Worm (Caenorhabditis elegans) whole organism, young adult: ENCODE results near the gene C54C6.4.

ENCODE experiments used
- D2030.7 ChIP-seq: fragments of 200-800 bp; sonication (Bioruptor generic); IDR thresholded peaks from 2 replicates; pipeline ENCODE4 v1.3.6; 2022; ENCODE audit warnings: missing genetic modification reagents, missing genetic modification characterization, missing compliant biosample characterization
- F23B12.7 ChIP-seq: sonication (generic microtip); optimal IDR thresholded peaks from 2 replicates; lab custom pipeline; 2017; ENCODE audit warnings: missing genetic modification characterization, mild to moderate bottlenecking, missing compliant biosample characterization, antibody characterized with exemption, moderate library complexity; ENCODE audit not compliant: insufficient read depth
- F33H1.4 ChIP-seq: fragments of 200-800 bp; sonication (Bioruptor generic); IDR thresholded peaks from 2 replicates; pipeline ENCODE4 v1.3.6; 2022; ENCODE audit warnings: missing genetic modification reagents, missing genetic modification characterization, missing compliant biosample characterization
- F49E8.2 ChIP-seq: sonication (generic microtip); optimal IDR thresholded peaks from 3 replicates; lab custom pipeline; 2017; ENCODE audit warnings: missing genetic modification characterization, mild to moderate bottlenecking, missing compliant biosample characterization, antibody characterized with exemption, moderate library complexity; ENCODE audit not compliant: insufficient read depth
- F57A8.1 ChIP-seq: fragments of 200-800 bp; sonication (Bioruptor generic); optimal IDR thresholded peaks from 2 replicates; lab custom pipeline; 2018; ENCODE audit warnings: mild to moderate bottlenecking, missing genetic modification characterization, moderate library complexity, missing compliant biosample characterization
- aptf-2 ChIP-seq: fragments of 200-800 bp; sonication (Bioruptor generic); conservative IDR thresholded peaks from 2 replicates; pipeline ENCODE4 v1.3.6; 2022; ENCODE audit warnings: missing genetic modification reagents, missing genetic modification characterization, missing compliant biosample characterization
- aptf-3 ChIP-seq: fragments of 200-800 bp; sonication (Bioruptor generic); IDR thresholded peaks from 2 replicates; pipeline ENCODE4 v1.3.6; 2022; ENCODE audit warnings: missing genetic modification characterization, missing compliant biosample characterization
- atf-7 ChIP-seq: sonication (generic microtip); optimal IDR thresholded peaks from 2 replicates; lab custom pipeline; 2017; ENCODE audit warnings: mild to moderate bottlenecking, missing genetic modification characterization, missing compliant biosample characterization
- attf-6 ChIP-seq: fragments of 200-800 bp; sonication (Bioruptor generic); IDR thresholded peaks from 2 replicates; pipeline ENCODE4 v1.3.6; 2022; ENCODE audit warnings: missing genetic modification reagents, missing genetic modification characterization, missing compliant biosample characterization
- bed-1 ChIP-seq: fragments of 200-800 bp; sonication (Bioruptor generic); IDR thresholded peaks from 2 replicates; pipeline ENCODE4 v1.3.6; 2022; ENCODE audit warnings: missing genetic modification reagents, missing genetic modification characterization, missing compliant biosample characterization
- bed-2 ChIP-seq: fragments of 200-800 bp; sonication (Bioruptor generic); IDR thresholded peaks from 2 replicates; pipeline ENCODE4 v1.3.6; 2022; ENCODE audit warnings: missing genetic modification reagents, missing genetic modification characterization, missing compliant biosample characterization
- cebp-2 ChIP-seq: fragments of 200-800 bp; sonication (Bioruptor generic); IDR thresholded peaks from 2 replicates; pipeline ENCODE4 v1.3.6; 2022; ENCODE audit warnings: missing genetic modification characterization, missing compliant biosample characterization
- ceh-100 ChIP-seq: fragments of 200-800 bp; sonication (Bioruptor generic); IDR thresholded peaks from 2 replicates; pipeline ENCODE4 v1.3.6; 2022; ENCODE audit warnings: missing genetic modification reagents, missing genetic modification characterization, missing compliant biosample characterization
- ceh-40 ChIP-seq: fragments of 200-800 bp; sonication (Bioruptor generic); IDR thresholded peaks from 2 replicates; pipeline ENCODE4 v1.3.6; 2022; ENCODE audit warnings: missing genetic modification characterization, missing compliant biosample characterization
- ceh-91 ChIP-seq: fragments of 200-800 bp; sonication (Bioruptor generic); IDR thresholded peaks from 2 replicates; pipeline ENCODE4 v1.3.6; 2022; ENCODE audit warnings: missing genetic modification reagents, missing genetic modification characterization, missing compliant biosample characterization
- dox-1 ChIP-seq: fragments of 200-800 bp; sonication (Bioruptor generic); IDR thresholded peaks from 2 replicates; pipeline ENCODE4 v1.3.6; 2022; ENCODE audit warnings: missing genetic modification reagents, missing genetic modification characterization, missing compliant biosample characterization
- him-1 ChIP-seq: sonication (generic microtip); optimal IDR thresholded peaks from 2 replicates; lab custom pipeline; 2016; ENCODE audit warnings: missing genotype, missing genetic modification reagents, missing genetic modification characterization, missing compliant biosample characterization
- hmg-1.2 ChIP-seq: fragments of 200-800 bp; sonication (Bioruptor generic); IDR thresholded peaks from 2 replicates; pipeline ENCODE4 v1.3.6; 2022; ENCODE audit warnings: missing genetic modification reagents, missing genetic modification characterization, missing compliant biosample characterization
- hrde-1 ChIP-seq: sonication (generic microtip); optimal IDR thresholded peaks from 2 replicates; lab custom pipeline; 2016; ENCODE audit warnings: missing genetic modification characterization, mild to moderate bottlenecking, missing compliant biosample characterization, moderate library complexity, missing genotype, missing genetic modification reagents, borderline replicate concordance
- let-607 ChIP-seq, 2 experiments: fragments of 200-800 bp in 1 of 2; sonication (Bioruptor generic) in 1 of 2; sonication (generic microtip) in 1 of 2; optimal IDR thresholded peaks; 2 replicates each; lab custom pipeline; 2016 to 2018; ENCODE audit warnings: mild to moderate bottlenecking in 2 of 2, missing compliant biosample characterization in 2 of 2, missing genetic modification characterization in 2 of 2, moderate library complexity in 2 of 2, missing genotype in 1 of 2
- lin-35 ChIP-seq, 3 experiments: fragments of 150-350 bp in 2 of 3; sonication (generic microtip) in 1 of 3; optimal IDR thresholded peaks; 2 replicates each; lab custom pipeline; 2014 to 2018; ENCODE audit warnings: missing biosample characterization in 3 of 3, missing genetic modification characterization in 3 of 3, missing genetic modification reagents in 3 of 3
- lin-40 ChIP-seq: sonication (generic microtip); optimal IDR thresholded peaks from 2 replicates; lab custom pipeline; 2016; ENCODE audit warnings: missing genetic modification characterization, mild to moderate bottlenecking, missing compliant biosample characterization, missing genotype, missing genetic modification reagents
- lin-54 ChIP-seq: fragments of 200-800 bp; sonication (Bioruptor generic); optimal IDR thresholded peaks from 2 replicates; lab custom pipeline; 2018; ENCODE audit warnings: mild to moderate bottlenecking, missing genetic modification characterization, missing compliant biosample characterization
- lsl-1 ChIP-seq: fragments of 200-800 bp; sonication (Bioruptor generic); optimal IDR thresholded peaks from 2 replicates; lab custom pipeline; 2018; ENCODE audit warnings: mild to moderate bottlenecking, missing genetic modification characterization, moderate library complexity, missing compliant biosample characterization
- lsy-27 ChIP-seq: sonication (generic microtip); optimal IDR thresholded peaks from 2 replicates; lab custom pipeline; 2017; ENCODE audit warnings: missing genetic modification characterization, mild to moderate bottlenecking, missing compliant biosample characterization, antibody characterized with exemption, missing genotype, borderline replicate concordance; ENCODE audit not compliant: insufficient read depth
- madf-10 ChIP-seq: sonication (generic microtip); optimal IDR thresholded peaks from 2 replicates; lab custom pipeline; 2016; ENCODE audit warnings: mild to moderate bottlenecking, missing genetic modification characterization, missing compliant biosample characterization
- mes-4 ChIP-seq: sonication (generic microtip); optimal IDR thresholded peaks from 2 replicates; lab custom pipeline; 2016; ENCODE audit warnings: missing genotype, missing genetic modification characterization, missing compliant biosample characterization
- nfyb-1 ChIP-seq: fragments of 200-800 bp; sonication (Bioruptor generic); IDR thresholded peaks from 2 replicates; pipeline ENCODE4 v1.3.6; 2022; ENCODE audit warnings: missing genetic modification reagents, missing genetic modification characterization, missing compliant biosample characterization
- nhr-120 ChIP-seq: fragments of 200-800 bp; sonication (Bioruptor generic); IDR thresholded peaks from 2 replicates; pipeline ENCODE4 v1.3.6; 2022; ENCODE audit warnings: missing genetic modification characterization, missing compliant biosample characterization
- nhr-179 ChIP-seq: sonication (generic microtip); optimal IDR thresholded peaks from 2 replicates; lab custom pipeline; 2016; ENCODE audit warnings: mild to moderate bottlenecking, missing genetic modification characterization, missing compliant biosample characterization
- nhr-27 ChIP-seq: fragments of 200-800 bp; sonication (Bioruptor generic); optimal IDR thresholded peaks from 2 replicates; lab custom pipeline; 2018; ENCODE audit warnings: mild to moderate bottlenecking, missing genetic modification characterization, moderate library complexity, missing compliant biosample characterization
- nhr-80 ChIP-seq: sonication (generic microtip); optimal IDR thresholded peaks from 2 replicates; lab custom pipeline; 2016; ENCODE audit warnings: missing genetic modification characterization, missing compliant biosample characterization
- pha-4 ChIP-seq: fragments of 150-350 bp; sonication (generic microtip); optimal IDR thresholded peaks from 2 replicates; lab custom pipeline; 2014; ENCODE audit warnings: missing biosample characterization, missing genetic modification reagents, missing genetic modification characterization
- rcor-1 ChIP-seq: fragments of 200-800 bp; sonication (Bioruptor generic); IDR thresholded peaks from 2 replicates; pipeline ENCODE4 v1.3.6; 2022; ENCODE audit warnings: missing genetic modification reagents, missing genetic modification characterization, missing compliant biosample characterization
- rec-8 ChIP-seq, 2 experiments: sonication (generic microtip); optimal IDR thresholded peaks; 2 replicates each; lab custom pipeline; 2016; ENCODE audit warnings: mild to moderate bottlenecking in 2 of 2, missing genetic modification characterization in 2 of 2, missing genetic modification reagents in 2 of 2, missing genotype in 2 of 2, missing biosample characterization in 1 of 2, missing compliant biosample characterization in 1 of 2, moderate library complexity in 1 of 2
- snpc-1.3 ChIP-seq: sonication (generic microtip); optimal IDR thresholded peaks from 2 replicates; lab custom pipeline; 2017; ENCODE audit warnings: missing genetic modification characterization, mild to moderate bottlenecking, missing compliant biosample characterization, antibody characterized with exemption, moderate library complexity, missing genotype, missing genetic modification reagents; ENCODE audit not compliant: insufficient read depth
- snpc-4 ChIP-seq, 5 experiments: fragments of 150-350 bp in 1 of 5; sonication (generic microtip) in 4 of 5; optimal IDR thresholded peaks; 2 replicates each; lab custom pipeline; 2014 to 2018; ENCODE audit warnings: missing genetic modification characterization in 5 of 5, missing biosample characterization in 3 of 5, antibody characterized with exemption in 2 of 5, mild to moderate bottlenecking in 2 of 5, missing compliant biosample characterization in 2 of 5, missing genotype in 2 of 5, moderate library complexity in 2 of 5, missing genetic modification reagents in 1 of 5
- sptf-2 ChIP-seq: fragments of 200-800 bp; sonication (Bioruptor generic); optimal IDR thresholded peaks from 2 replicates; lab custom pipeline; 2018; ENCODE audit warnings: mild to moderate bottlenecking, missing genetic modification characterization, missing compliant biosample characterization
- tbp1 ChIP-seq: fragments of 200-800 bp; sonication (Bioruptor generic); optimal IDR thresholded peaks from 2 replicates; lab custom pipeline; 2018; ENCODE audit warnings: mild to moderate bottlenecking, missing genetic modification characterization, missing compliant biosample characterization
- tlf-1 ChIP-seq: fragments of 200-800 bp; sonication (Bioruptor generic); optimal IDR thresholded peaks from 2 replicates; lab custom pipeline; 2018; ENCODE audit warnings: mild to moderate bottlenecking, missing genetic modification characterization, missing compliant biosample characterization
- xnd-1 ChIP-seq: sonication (generic microtip); optimal IDR thresholded peaks from 2 replicates; lab custom pipeline; 2016; ENCODE audit warnings: missing genotype, missing genetic modification reagents, missing genetic modification characterization, missing compliant biosample characterization
- ztf-6 ChIP-seq: fragments of 200-800 bp; sonication (Bioruptor generic); IDR thresholded peaks from 2 replicates; pipeline ENCODE4 v1.3.6; 2022; ENCODE audit warnings: missing genetic modification reagents, missing genetic modification characterization, missing compliant biosample characterization

The C54C6.4 gene

DNA sequence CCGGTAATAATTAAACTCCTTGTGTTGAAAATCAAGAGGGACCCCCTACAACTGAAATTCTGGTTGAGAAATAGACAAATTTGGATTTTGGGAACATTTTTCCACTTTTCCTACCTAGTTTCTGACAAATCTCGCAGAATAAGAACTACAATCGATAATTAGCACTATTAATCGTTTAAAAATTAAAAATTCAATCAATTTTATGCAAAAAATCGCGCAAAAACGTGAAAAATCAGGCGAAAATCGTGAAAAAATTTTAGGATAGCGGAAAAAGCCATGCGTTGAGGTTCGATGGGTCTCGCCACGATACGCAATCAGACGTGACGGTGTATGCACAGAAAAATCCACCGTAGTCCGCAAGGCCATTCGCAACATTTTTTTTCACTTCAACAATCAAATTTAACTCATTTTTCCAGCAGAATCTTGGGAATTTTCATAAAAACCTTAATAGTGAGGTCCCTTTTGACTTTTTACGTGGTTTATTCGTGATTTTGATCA, 48.3 kb upstream of the C54C6.4 start, which contains the start of gene lias-1 (continued):
- TF ChIP-seq snpc-4 (GFP tag; optimal IDR thresholded peaks at IDR 0.05; lab: Kevin White, UChicago) (no peak), snpc-4 (tag; optimal IDR thresholded peaks at IDR 0.05; lab: Kevin White, UChicago) (peak in 3 of 4 experiments; percentile 28 to 45 (median 31)), cebp-2 (no peak), F57A8.1 (GFP tag; lab: Kevin White, UChicago) (no peak), bed-1 (GFP tag; lab: Robert Waterston, UW) (no peak), nhr-179 (no peak), tlf-1 (GFP tag; lab: Kevin White, UChicago) (peak; percentile 33), snpc-1.3 (tag; lab: Kevin White, UChicago) (peak; percentile 76), ceh-91 (GFP tag; lab: Robert Waterston, UW) (peak; percentile 52), F23B12.7 (tag; lab: Kevin White, UChicago) (peak; percentile 89), lin-54 (GFP tag; lab: Kevin White, UChicago) (peak; percentile 69), bed-2 (GFP tag; lab: Robert Waterston, UW) (no peak), nhr-80 (peak; percentile 27), hrde-1 (tag; lab: Kevin White, UChicago) (no peak), F49E8.2 (tag; lab: Kevin White, UChicago) (peak; percentile 72), pha-4 (tag; lab: Kevin White, UChicago) (peak; percentile 31), ceh-40 (GFP tag; lab: Robert Waterston, UW) (no peak), rec-8 (tag; optimal IDR thresholded peaks at IDR 0.05; lab: Kevin White, UChicago) (no peak), nfyb-1 (0 out of 2 replicates have a peak, but pooled peaks have one; percentile 27), xnd-1 (tag; lab: Kevin White, UChicago) (no peak), nhr-27 (tag; lab: Kevin White, UChicago) (no peak), mes-4 (tag; lab: Kevin White, UChicago) (no peak), him-1 (tag; lab: Kevin White, UChicago) (no peak), F33H1.4 (peak; percentile 97), madf-10 (tag; lab: Kevin White, UChicago) (peak; percentile 38), dox-1 (GFP tag; lab: Robert Waterston, UW) (peak; percentile 75), lin-35 (GFP tag; optimal IDR thresholded peaks at IDR 0.05; lab: Kevin White, UChicago) (peak in 1 of 3 experiments; percentile 68), hmg-1.2 (GFP tag; lab: Robert Waterston, UW) (peak; percentile 69), atf-7 (tag; lab: Kevin White, UChicago) (no peak), ceh-100 (GFP tag; lab: Robert Waterston, UW) (peak; percentile 72), tbp1 (GFP tag; lab: Kevin White, UChicago) (peak; percentile 56), ztf-6 (GFP tag; lab: Robert Waterston, UW) (no peak), rcor-1 (peak; percentile 59), aptf-2 (GFP tag; lab: Robert Waterston, UW) (no peak)

DNA sequence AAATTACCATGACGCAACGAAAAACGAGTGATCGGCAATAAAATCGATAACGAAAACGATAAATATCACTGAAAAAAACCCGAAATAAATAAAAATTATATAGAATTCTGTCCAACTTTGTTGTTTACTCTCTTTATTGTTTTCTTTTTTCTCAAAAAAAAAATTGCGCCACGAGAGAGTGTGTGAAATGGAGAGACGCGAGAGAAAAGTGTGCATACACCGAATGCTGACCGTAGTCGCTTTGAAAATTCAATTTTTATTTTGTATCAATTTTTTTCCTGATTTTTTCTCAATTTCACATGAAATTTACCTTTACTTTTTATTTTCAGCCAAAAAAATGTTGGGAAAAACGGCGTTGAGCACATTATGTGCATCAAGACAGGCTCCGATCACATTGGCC, 43.5 kb upstream of the C54C6.4 start, which contains the start of the genes M01F1.4 and mrpl-35:
TSS of gene M01F1.4 (minus strand) at position 126 of the 400 bp plus-strand sequence.
TSS of gene mrpl-35 (plus strand) at position 330 of the 400 bp plus-strand sequence.
- peak; percentile 1 for TF ChIP-seq lin-40
- TF ChIP-seq attf-6: no peak
- no peak for TF ChIP-seq sptf-2 (GFP tag; lab: Kevin White, UChicago)
- TF ChIP-seq hmg-1.2 (GFP tag; lab: Robert Waterston, UW): peak; percentile 97
- TF ChIP-seq lsl-1 (GFP tag; lab: Kevin White, UChicago): peak; percentile 78
- peak; percentile 16 for TF ChIP-seq lin-54 (GFP tag; lab: Kevin White, UChicago)
- 0 out of 2 replicates have a peak, but pooled peaks have one; percentile 22 for TF ChIP-seq nhr-120 (GFP tag; lab: Robert Waterston, UW)
- peak in 1 of 3 experiments; percentile 9 for TF ChIP-seq lin-35 (GFP tag; optimal IDR thresholded peaks at IDR 0.05; lab: Kevin White, UChicago)
- TF ChIP-seq let-607 (tag; optimal IDR thresholded peaks at IDR 0.05; lab: Kevin White, UChicago): no peak
- no peak for TF ChIP-seq aptf-3 (GFP tag; lab: Robert Waterston, UW)
- no peak for TF ChIP-seq snpc-4 (GFP tag; optimal IDR thresholded peaks at IDR 0.05; lab: Kevin White, UChicago)
- TF ChIP-seq snpc-4 (tag; optimal IDR thresholded peaks at IDR 0.05; lab: Kevin White, UChicago): peak in 3 of 4 experiments; percentile 6 to 36 (median 27)
- TF ChIP-seq lsy-27: no peak
- peak; percentile 13 for TF ChIP-seq nhr-80
- TF ChIP-seq D2030.7 (GFP tag; lab: Robert Waterston, UW): peak; percentile 31; the same call in 1 of the 2 replicates
- peak; percentile 44; the same call in 1 of the 2 replicates for TF ChIP-seq F33H1.4
- no peak for TF ChIP-seq bed-1 (GFP tag; lab: Robert Waterston, UW)
- TF ChIP-seq dox-1 (GFP tag; lab: Robert Waterston, UW): peak; percentile 44
- TF ChIP-seq, all 124 proteins: peak for 11
